Worm (Caenorhabditis elegans) whole organism, L4/young adult: ENCODE data around the gene D1086.17.
"Not testable (repeated sequence)": the region's sequence is repeated elsewhere in the genome, so short reads cannot be mapped to it uniquely, and the experiment has no call there.

Experiments used
- W03F9.2 ChIP-seq: fragments of 150-350 bp; optimal IDR thresholded peaks from 2 replicates; lab custom pipeline; 2014; ENCODE audit warnings: missing biosample characterization, missing genetic modification characterization
- dao-5 ChIP-seq: sonication (generic microtip); optimal IDR thresholded peaks from 2 replicates; lab custom pipeline; 2016; ENCODE audit warnings: missing genotype, missing genetic modification characterization, moderate library complexity, missing compliant biosample characterization
- him-1 ChIP-seq: sonication (generic microtip); optimal IDR thresholded peaks from 2 replicates; lab custom pipeline; 2016; ENCODE audit warnings: missing genotype, missing genetic modification reagents, missing genetic modification characterization, missing compliant biosample characterization

Gene D1086.17

ce11 chrV:14067816-14068296, at the start of gene D1086.17:
Gene D1086.17, plus strand, starts transcription at chrV:14067866.
- TF ChIP-seq W03F9.2 (tag; lab: Kevin White, UChicago) (no peak), him-1 (tag; lab: Kevin White, UChicago) (no peak), dao-5 (tag; lab: Kevin White, UChicago) (no peak)

DNA sequence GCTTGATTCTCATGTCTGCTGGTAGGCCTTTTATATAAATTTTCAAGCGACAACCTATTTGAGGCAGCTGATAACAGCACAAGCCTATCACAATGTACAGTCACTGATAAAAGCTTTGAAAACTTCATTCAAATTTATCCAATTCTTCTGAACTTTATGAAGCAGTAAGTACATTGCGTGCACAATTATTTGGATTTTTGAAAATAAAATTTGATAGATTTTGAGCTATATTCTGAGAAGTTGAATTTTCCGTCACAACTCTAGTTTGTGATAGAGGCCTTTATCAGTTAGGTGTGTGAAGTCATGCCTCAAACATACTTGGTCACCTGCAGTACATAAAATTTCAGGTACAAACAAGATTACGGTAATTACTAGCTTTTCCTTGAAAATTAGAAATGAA, 49.0 kb upstream of the D1086.17 start, which contains the start of the genes mtl-2 and T08G5.1:
Gene mtl-2, minus strand, starts transcription at position 34 of the 400 bp plus-strand sequence.
Gene T08G5.1, plus strand, starts transcription at position 127 of the 400 bp plus-strand sequence.
- TF ChIP-seq him-1 (tag; lab: Kevin White, UChicago): no peak
- no peak for TF ChIP-seq W03F9.2 (tag; lab: Kevin White, UChicago)
- TF ChIP-seq dao-5 (tag; lab: Kevin White, UChicago): no peak

DNA sequence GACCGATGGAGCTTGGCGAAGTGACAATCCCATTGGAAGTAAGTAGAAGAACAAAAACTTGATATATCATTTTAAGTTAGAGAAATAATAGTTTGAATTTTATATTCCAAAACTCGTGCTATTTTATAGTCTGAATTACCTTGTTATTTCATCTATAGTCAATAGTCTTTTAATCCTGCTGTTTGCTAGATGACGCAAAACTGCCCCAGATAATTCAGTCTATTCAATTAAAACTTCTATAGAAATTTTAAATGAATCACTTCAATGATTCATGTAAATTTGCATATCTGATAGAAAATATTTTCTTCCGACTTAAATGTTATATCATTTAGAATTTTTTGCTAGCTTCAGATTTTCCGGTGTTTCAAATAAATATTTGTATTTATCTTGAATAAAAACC, 44.6 kb upstream of the D1086.17 start, which contains the start of gene T08G5.15:
Gene T08G5.15, minus strand, starts transcription at position 101 of the 400 bp plus-strand sequence.
- no peak for TF ChIP-seq W03F9.2 (tag; lab: Kevin White, UChicago)
- TF ChIP-seq dao-5 (tag; lab: Kevin White, UChicago): no peak
- no peak for TF ChIP-seq him-1 (tag; lab: Kevin White, UChicago)

DNA sequence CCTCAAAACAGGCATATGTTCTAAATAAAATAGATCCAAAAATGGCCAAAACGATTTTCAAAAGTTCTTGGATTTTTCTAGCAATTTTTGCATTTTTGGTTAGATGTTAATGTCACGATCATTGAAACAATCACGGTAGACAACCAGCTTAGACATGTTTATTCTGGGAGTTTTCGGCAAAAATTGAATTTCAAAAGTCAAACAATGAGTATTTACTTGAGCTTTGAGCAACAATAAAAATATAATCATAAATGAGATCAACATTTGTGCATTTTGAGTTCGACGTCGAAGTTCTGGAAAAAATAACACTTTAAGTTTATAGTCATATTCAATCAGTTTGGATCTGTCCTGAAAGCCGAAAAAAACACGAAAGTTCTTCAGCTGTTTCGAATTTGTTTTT, 41.5 kb upstream of the D1086.17 start, which contains the start of gene T08G5.2:
Gene T08G5.2, minus strand, starts transcription at position 101 of the 400 bp plus-strand sequence.
- TF ChIP-seq dao-5 (tag; lab: Kevin White, UChicago) (no peak), him-1 (tag; lab: Kevin White, UChicago) (no peak), W03F9.2 (tag; lab: Kevin White, UChicago) (no peak)

ce11 chrV:14027384-14027783, 40.3 kb upstream of the D1086.17 start, which contains the start of gene T08G5.3:
Gene T08G5.3, minus strand, starts transcription at chrV:14027484.
- TF ChIP-seq him-1 (tag; lab: Kevin White, UChicago): no peak

DNA sequence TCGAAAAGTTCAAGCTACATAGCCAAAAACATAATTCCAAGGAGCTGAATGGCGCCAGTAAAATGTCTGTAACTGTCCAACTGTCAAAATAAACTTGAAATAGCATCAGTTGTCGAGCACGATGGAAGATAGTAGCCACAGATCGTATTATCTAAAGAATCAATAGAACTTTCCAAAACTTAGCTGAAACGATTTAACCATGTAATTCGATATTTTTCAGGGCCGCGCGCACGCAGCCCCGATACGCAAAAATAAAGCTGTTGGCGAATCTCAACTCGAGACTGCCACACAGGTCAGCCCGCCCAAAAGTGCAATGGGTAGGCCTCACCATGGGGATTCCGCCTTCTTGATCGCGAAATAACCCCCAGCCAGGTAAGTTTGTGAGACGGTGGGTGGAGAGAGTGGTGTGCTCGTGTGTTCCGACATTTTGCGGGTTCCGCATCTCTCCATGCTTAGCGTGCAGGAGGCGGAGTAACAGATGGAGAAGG, 39.4 kb upstream of the D1086.17 start:
- TF ChIP-seq him-1 (tag; lab: Kevin White, UChicago): no peak
- no peak for TF ChIP-seq W03F9.2 (tag; lab: Kevin White, UChicago)
- peak; percentile 20 for TF ChIP-seq dao-5 (tag; lab: Kevin White, UChicago)

- TF ChIP-seq him-1 (tag; lab: Kevin White, UChicago) (no peak), dao-5 (tag; lab: Kevin White, UChicago) (no peak), W03F9.2 (tag; lab: Kevin White, UChicago) (no peak)
Measured at ce11 chrV:14033649-14034048, 34.0 kb upstream of the D1086.17 start, which contains the start of gene ins-10. Gene ins-10, plus strand, starts transcription at chrV:14033949.

ce11 chrV:14038328-14039084, 29.2 kb upstream of the D1086.17 start, which contains the start of gene vps-39:
Gene vps-39, minus strand, starts transcription at chrV:14038378.
- TF ChIP-seq W03F9.2, him-1, dao-5 (tag; lab: Kevin White, UChicago): not testable (repeated sequence)

- not testable (repeated sequence) for TF ChIP-seq him-1, dao-5, W03F9.2 (tag; lab: Kevin White, UChicago)
Measured at ce11 chrV:14049274-14049673, 18.4 kb upstream of the D1086.17 start, which contains the start of gene F58D12.1. Gene F58D12.1, plus strand, starts transcription at chrV:14049574.

- TF ChIP-seq him-1 (tag; lab: Kevin White, UChicago) (peak; percentile 65), W03F9.2 (tag; lab: Kevin White, UChicago) (peak; percentile 71)
Measured at ce11 chrV:14055097-14055496, 12.6 kb upstream of the D1086.17 start.

DNA sequence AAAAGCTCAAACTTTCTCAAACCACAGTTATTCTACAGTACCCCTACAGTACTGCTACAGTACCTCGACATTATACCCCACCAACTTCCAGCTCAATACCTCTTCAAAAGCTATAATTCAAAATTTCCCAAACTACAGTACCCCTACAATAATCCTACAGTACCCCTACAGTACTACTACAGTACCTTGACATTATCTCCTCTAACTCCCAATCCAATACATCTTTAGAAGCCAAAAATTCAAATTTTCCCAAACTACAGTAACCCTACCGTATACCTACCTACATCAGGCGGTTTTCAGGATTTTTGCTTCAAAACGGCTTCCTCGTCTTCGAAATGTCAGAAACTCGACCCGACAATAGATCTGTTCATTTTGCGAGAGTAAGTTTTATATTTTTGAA, 10.1 kb upstream of the D1086.17 start, which contains the start of gene F58D12.3:
Gene F58D12.3, plus strand, starts transcription at position 301 of the 400 bp plus-strand sequence.
- TF ChIP-seq dao-5 (tag; lab: Kevin White, UChicago) (no peak), W03F9.2 (tag; lab: Kevin White, UChicago) (no peak), him-1 (tag; lab: Kevin White, UChicago) (no peak)

DNA sequence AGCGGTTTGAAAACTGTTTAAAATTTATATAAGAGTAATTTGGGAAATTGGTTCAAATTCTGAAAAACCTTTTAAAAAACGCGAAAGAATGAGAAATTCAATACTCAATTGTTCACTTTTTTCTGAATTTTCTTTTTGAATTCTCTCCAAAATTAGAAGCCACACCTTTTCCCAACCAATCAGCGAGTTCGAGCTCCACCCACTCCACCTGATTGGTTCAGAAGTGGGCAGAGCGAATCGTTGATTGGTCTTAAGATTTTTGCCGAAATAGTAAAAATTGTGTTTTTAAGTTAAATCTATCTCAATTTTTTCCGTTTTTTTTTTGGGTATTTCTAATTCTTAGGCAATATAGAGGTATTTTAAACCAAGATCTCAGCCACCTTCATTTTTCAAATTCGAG, 3.7 kb upstream of the D1086.17 start:
- TF ChIP-seq him-1 (tag; lab: Kevin White, UChicago) (no peak), W03F9.2 (tag; lab: Kevin White, UChicago) (no peak), dao-5 (tag; lab: Kevin White, UChicago) (no peak)

ce11 chrV:14064422-14064821, 3.2 kb upstream of the D1086.17 start, which contains the start of gene D1086.21:
Gene D1086.21, plus strand, starts transcription at chrV:14064722.
- TF ChIP-seq him-1 (tag; lab: Kevin White, UChicago): no peak
- TF ChIP-seq dao-5 (tag; lab: Kevin White, UChicago): no peak
- TF ChIP-seq W03F9.2 (tag; lab: Kevin White, UChicago): no peak
